Worm (Caenorhabditis elegans): ENCODE data around the gene smap-1.

The smap-1 gene

ce11 chrIII:10742382-10742860, 2.8 kb upstream of the smap-1 start, which contains the start of the genes tbb-1 and rib-2 (continued):
- peak; percentile 94 for TF ChIP-seq lin-39 (tag; optimal IDR thresholded peaks at IDR 0.05)
- TF ChIP-seq ceh-28 (tag; optimal IDR thresholded peaks at IDR 0.05), result peak; percentile 73

DNA sequence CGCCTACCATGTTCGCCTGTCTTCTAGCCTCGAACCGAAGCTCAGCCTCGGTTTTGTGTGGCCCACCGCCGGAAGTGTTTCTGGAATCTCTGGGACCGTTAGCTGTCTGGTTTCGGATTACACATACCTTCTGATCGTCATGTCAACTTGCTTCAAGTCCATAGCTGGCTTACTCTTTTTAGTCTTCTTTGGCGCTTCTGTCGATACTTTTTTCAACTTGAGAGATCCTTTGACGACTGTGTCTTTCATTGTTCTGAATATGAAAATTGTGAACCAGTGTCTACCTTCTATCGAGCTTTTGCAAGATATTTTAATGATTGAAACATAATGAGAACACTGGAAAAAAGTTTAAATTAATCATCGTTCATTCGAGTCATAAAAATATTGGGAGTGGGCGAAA, 926 bp upstream of the smap-1 start, which contains the start of gene K01G5.8:
TSS of gene K01G5.8 (minus strand) at position 255 of the 400 bp plus-strand sequence.
- no peak for TF ChIP-seq zag-1 (tag; optimal IDR thresholded peaks at IDR 0.05)
- TF ChIP-seq pqm-1 (tag; optimal IDR thresholded peaks at IDR 0.05), result no peak
- TF ChIP-seq R02D3.7 (tag; optimal IDR thresholded peaks at IDR 0.05), result no peak
- TF ChIP-seq nhr-76 (tag; optimal IDR thresholded peaks at IDR 0.05), result no peak
- no peak for TF ChIP-seq tbx-2 (tag; optimal IDR thresholded peaks at IDR 0.05)
- no peak for TF ChIP-seq nhr-12 (tag; optimal IDR thresholded peaks at IDR 0.05)
- no peak for TF ChIP-seq egl-27 (tag; optimal IDR thresholded peaks at IDR 0.05)
- TF ChIP-seq nhr-28 (tag; optimal IDR thresholded peaks at IDR 0.05), result no peak
- no peak for TF ChIP-seq egl-5 (tag; optimal IDR thresholded peaks at IDR 0.05)
- TF ChIP-seq pha-4 (tag; optimal IDR thresholded peaks at IDR 0.05), result no peak
- no peak for TF ChIP-seq lsy-12 (tag; optimal IDR thresholded peaks at IDR 0.05)
- no peak for TF ChIP-seq nhr-77 (tag; optimal IDR thresholded peaks at IDR 0.05)

DNA sequence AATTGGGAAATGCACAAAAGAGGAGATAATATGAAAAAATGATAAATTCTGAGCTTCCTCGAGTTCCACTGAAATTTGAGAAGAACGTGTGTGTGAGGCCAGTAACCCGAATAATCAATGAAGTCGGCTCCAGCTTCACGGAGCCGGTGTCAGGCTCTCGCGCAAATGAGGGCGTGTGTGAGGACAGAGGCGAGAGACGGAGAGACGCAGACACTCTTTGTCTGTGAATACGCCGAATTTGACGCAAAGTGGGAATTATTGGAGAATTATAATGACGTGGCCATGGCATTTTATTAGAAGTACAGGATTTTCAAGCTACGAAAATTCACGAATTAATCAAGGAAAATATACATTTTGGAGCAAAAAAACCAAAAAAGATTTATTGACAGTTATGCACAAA, 310 bp upstream of the smap-1 start:
- no peak for TF ChIP-seq mdl-1 (tag; optimal IDR thresholded peaks at IDR 0.05)
- peak; percentile 56 for TF ChIP-seq ama-1 (optimal IDR thresholded peaks at IDR 0.05)
- TF ChIP-seq hmg-11 (tag; optimal IDR thresholded peaks at IDR 0.05), result peak; percentile 66
- TF ChIP-seq egl-5 (tag; optimal IDR thresholded peaks at IDR 0.05), result no peak
- TF ChIP-seq nhr-25 (tag; optimal IDR thresholded peaks at IDR 0.05), result peak; percentile 33
- TF ChIP-seq lin-15B (tag; optimal IDR thresholded peaks at IDR 0.05), result peak; percentile 72
- TF ChIP-seq pqm-1 (tag; optimal IDR thresholded peaks at IDR 0.05), result no peak
- peak; percentile 52 for TF ChIP-seq lin-39 (tag; optimal IDR thresholded peaks at IDR 0.05)
- peak; percentile 16 for TF ChIP-seq snpc-4 (tag; optimal IDR thresholded peaks at IDR 0.05)
- peak; percentile 37 for TF ChIP-seq nhr-23 (tag; optimal IDR thresholded peaks at IDR 0.05)
- peak; percentile 79 for TF ChIP-seq nfya-1 (tag; optimal IDR thresholded peaks at IDR 0.05; ENCODE audit: insufficient read depth)
- peak; percentile 25 for TF ChIP-seq ceh-28 (tag; optimal IDR thresholded peaks at IDR 0.05)
- TF ChIP-seq elt-2 (tag; optimal IDR thresholded peaks at IDR 0.05), result peak; percentile 45
- TF ChIP-seq pha-4 (tag; optimal IDR thresholded peaks at IDR 0.05), result peak; percentile 37

DNA sequence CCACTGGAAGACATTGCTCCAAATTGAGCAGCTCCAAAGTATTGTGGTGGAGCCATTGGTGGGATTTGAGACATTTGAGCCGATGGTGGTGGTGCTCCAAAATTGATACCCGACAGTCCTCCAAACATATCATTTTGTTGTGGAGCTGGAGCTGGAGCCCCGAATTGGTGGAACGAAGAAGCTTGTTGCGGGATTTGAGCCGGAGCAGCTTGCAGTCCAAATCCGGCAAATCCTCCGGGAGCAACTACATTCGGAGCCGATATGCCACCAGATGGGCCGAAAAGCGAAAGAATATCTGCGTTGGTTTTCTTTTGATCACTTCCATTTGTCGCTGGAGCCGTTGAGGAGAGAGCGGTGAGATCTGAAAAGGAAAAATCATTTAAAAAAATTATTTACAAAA, 1.5 kb downstream of the smap-1 start:
- TF ChIP-seq nhr-11 (tag; optimal IDR thresholded peaks at IDR 0.05) (no peak), zag-1 (tag; optimal IDR thresholded peaks at IDR 0.05) (no peak), nhr-237 (tag; optimal IDR thresholded peaks at IDR 0.05) (no peak), elt-3 (tag; optimal IDR thresholded peaks at IDR 0.05) (no peak), nhr-25 (tag; optimal IDR thresholded peaks at IDR 0.05) (no peak), ZK546.5 (tag; optimal IDR thresholded peaks at IDR 0.05) (no peak), pqm-1 (tag; optimal IDR thresholded peaks at IDR 0.05) (no peak), mdl-1 (tag; optimal IDR thresholded peaks at IDR 0.05) (no peak), elt-2 (tag; optimal IDR thresholded peaks at IDR 0.05) (no peak), nhr-23 (tag; optimal IDR thresholded peaks at IDR 0.05) (no peak), nhr-67 (tag; optimal IDR thresholded peaks at IDR 0.05) (no peak)

ce11 chrIII:10736322-10736985, 3.1 kb downstream of the smap-1 start:
- TF ChIP-seq nhr-237 (tag; optimal IDR thresholded peaks at IDR 0.05) (no peak), unc-62 (GFP tag; optimal IDR thresholded peaks at IDR 0.05) (no peak), snpc-4 (tag; optimal IDR thresholded peaks at IDR 0.05) (no peak), nhr-76 (tag; optimal IDR thresholded peaks at IDR 0.05) (no peak), pqm-1 (tag; optimal IDR thresholded peaks at IDR 0.05) (no peak), R02D3.7 (tag; optimal IDR thresholded peaks at IDR 0.05) (no peak), aly-2 (tag; optimal IDR thresholded peaks at IDR 0.05) (no peak), pha-4 (tag; optimal IDR thresholded peaks at IDR 0.05) (no peak), sea-2 (GFP tag; optimal IDR thresholded peaks at IDR 0.05) (no peak), elt-1 (tag; optimal IDR thresholded peaks at IDR 0.05) (no peak), nhr-23 (tag; optimal IDR thresholded peaks at IDR 0.05) (peak; percentile 67), lsy-12 (tag; optimal IDR thresholded peaks at IDR 0.05) (no peak), ztf-11 (tag; optimal IDR thresholded peaks at IDR 0.05) (no peak), ceh-28 (tag; optimal IDR thresholded peaks at IDR 0.05) (no peak), ama-1 (optimal IDR thresholded peaks at IDR 0.05) (peak; percentile 8), mml-1 (tag; optimal IDR thresholded peaks at IDR 0.05) (no peak), hmg-11 (tag; optimal IDR thresholded peaks at IDR 0.05) (peak; percentile 23), lin-15B (tag; optimal IDR thresholded peaks at IDR 0.05) (no peak), eor-1 (tag; optimal IDR thresholded peaks at IDR 0.05) (no peak), ztf-4 (tag; optimal IDR thresholded peaks at IDR 0.05) (no peak), ceh-82 (tag; optimal IDR thresholded peaks at IDR 0.05) (no peak), elt-3 (tag; optimal IDR thresholded peaks at IDR 0.05) (no peak), fkh-10 (GFP tag; optimal IDR thresholded peaks at IDR 0.05) (no peak), zag-1 (tag; optimal IDR thresholded peaks at IDR 0.05) (no peak), tbx-2 (tag; optimal IDR thresholded peaks at IDR 0.05) (no peak), ceh-16 (tag; optimal IDR thresholded peaks at IDR 0.05) (no peak), skn-1 (tag; optimal IDR thresholded peaks at IDR 0.05) (no peak), ceh-9 (tag; optimal IDR thresholded peaks at IDR 0.05) (no peak), daf-12 (tag; optimal IDR thresholded peaks at IDR 0.05) (no peak), ZK546.5 (tag; optimal IDR thresholded peaks at IDR 0.05) (no peak), lin-39 (tag; optimal IDR thresholded peaks at IDR 0.05) (no peak)

All from whole organism, L3 larva.